Fruit fly (Drosophila melanogaster) whole organism, wandering third instar larva: Measurements from ENCODE around the gene CG33093.

Source experiments
- CrebA ChIP-seq: fragments of 200-800 bp; sonication (Bioruptor generic); optimal IDR thresholded peaks from 2 replicates; lab custom pipeline; 2016; ENCODE audit warnings: missing biosample characterization, mild to moderate bottlenecking, missing genetic modification characterization, borderline replicate concordance
- Jra ChIP-seq: sonication (Bioruptor generic); optimal IDR thresholded peaks from 2 replicates; lab custom pipeline; 2016; ENCODE audit warnings: missing biosample characterization, missing genetic modification characterization
- Myc ChIP-seq: fragments of >200 bp; optimal IDR thresholded peaks from 2 replicates; lab custom pipeline; 2017
- OdsH ChIP-seq: fragments of 200-800 bp; sonication (Bioruptor generic); optimal IDR thresholded peaks from 2 replicates; lab custom pipeline; 2016; ENCODE audit warnings: missing biosample characterization, mild to moderate bottlenecking, missing genetic modification characterization
- brk ChIP-seq: fragments of 200-800 bp; sonication (Bioruptor generic); optimal IDR thresholded peaks from 2 replicates; lab custom pipeline; 2016; ENCODE audit warnings: missing biosample characterization, mild to moderate bottlenecking, missing genetic modification characterization
- ey ChIP-seq: fragments of 200-800 bp; sonication (Bioruptor generic); optimal IDR thresholded peaks from 2 replicates; lab custom pipeline; 2016; ENCODE audit warnings: missing biosample characterization, missing genetic modification characterization
- h ChIP-seq: fragments of 200-800 bp; sonication (Bioruptor generic); optimal IDR thresholded peaks from 3 replicates; lab custom pipeline; 2016; ENCODE audit warnings: missing biosample characterization, mild to moderate bottlenecking, missing genetic modification characterization
- psq ChIP-seq: fragments of 200-800 bp; sonication (Bioruptor generic); optimal IDR thresholded peaks from 3 replicates; lab custom pipeline; 2017; ENCODE audit warnings: missing biosample characterization, mild to moderate bottlenecking, missing genetic modification characterization, moderate library complexity
- usp ChIP-seq: fragments of >200 bp; optimal IDR thresholded peaks from 2 replicates; lab custom pipeline; 2017; ENCODE audit warnings: missing biosample characterization, missing genetic modification characterization

dm6 chr3R:22564707-22565106 lies 33.0 kb upstream of the CG33093 start:
- TF ChIP-seq ey (GFP tag; lab: Kevin White, UChicago) (no peak), psq (GFP tag; lab: Kevin White, UChicago) (no peak), CrebA (no peak), brk (no peak), OdsH (no peak), h (GFP tag; lab: Kevin White, UChicago) (no peak), usp (no peak), Myc (lab: Kevin White, UChicago) (no peak), Jra (no peak)
